Fruit fly (Drosophila melanogaster): Measurements from ENCODE around the gene CG10694.
A peak's percentile ranks its signal among the peaks of the same experiment; 100 is the strongest.

The CG10694 gene

dm6 chr3R:24069965-24070364, 37.2 kb upstream of the CG10694 start:
- no peak for TF ChIP-seq ss (GFP tag; optimal IDR thresholded peaks at IDR 0.05)
- no peak for TF ChIP-seq net (GFP tag; optimal IDR thresholded peaks at IDR 0.05)
- no peak for TF ChIP-seq CG16779 (tag; optimal IDR thresholded peaks at IDR 0.05)
- no peak for TF ChIP-seq lz (GFP tag; optimal IDR thresholded peaks at IDR 0.05)
- no peak for TF ChIP-seq Eip93F (GFP tag; optimal IDR thresholded peaks at IDR 0.05)
- no peak for TF ChIP-seq Hr38 (GFP tag; optimal IDR thresholded peaks at IDR 0.05)
- no peak for TF ChIP-seq CG8119 (GFP tag; IDR thresholded peaks at IDR 0.05)

- TF ChIP-seq CG8119 (GFP tag; IDR thresholded peaks at IDR 0.05) = 0 out of 3 replicates have a peak, but pooled peaks have one; percentile 32
- TF ChIP-seq dsx (GFP tag; optimal IDR thresholded peaks at IDR 0.05; ENCODE audit: poor library complexity, severe bottlenecking) = no peak
- TF ChIP-seq spab (GFP tag; optimal IDR thresholded peaks at IDR 0.05) = peak; percentile 16
- peak; percentile 6 for TF ChIP-seq Ets96B (tag; optimal IDR thresholded peaks at IDR 0.05)
- peak; percentile 6 for TF ChIP-seq pdm3 (GFP tag; optimal IDR thresholded peaks at IDR 0.05)
- peak in 1 of 2 experiments; percentile 10 for TF ChIP-seq salr (GFP tag; optimal IDR thresholded peaks at IDR 0.05)
- peak; percentile 6 for TF ChIP-seq CG6808 (GFP tag; optimal IDR thresholded peaks at IDR 0.05)
- peak; percentile 12 for TF ChIP-seq Hr4 (GFP tag; optimal IDR thresholded peaks at IDR 0.05)
- TF ChIP-seq CG9139 (GFP tag; optimal IDR thresholded peaks at IDR 0.05) = no peak
- no peak for TF ChIP-seq CG1621 (tag; optimal IDR thresholded peaks at IDR 0.05)
- TF ChIP-seq OdsH (GFP tag; optimal IDR thresholded peaks at IDR 0.05) = peak; percentile 14
- peak; percentile 12 for TF ChIP-seq Eip75B (GFP tag; optimal IDR thresholded peaks at IDR 0.05)
- TF ChIP-seq cyc (GFP tag; optimal IDR thresholded peaks at IDR 0.05) = no peak
- peak; percentile 55 for TF ChIP-seq Eip78C (GFP tag)
- TF ChIP-seq CG10631 (GFP tag; optimal IDR thresholded peaks at IDR 0.05) = peak; percentile 37
- TF ChIP-seq CG16779 (tag; optimal IDR thresholded peaks at IDR 0.05) = no peak
- peak; percentile 25 for TF ChIP-seq CG10669 (GFP tag; optimal IDR thresholded peaks at IDR 0.05)
Measured at dm6 chr3R:24073703-24074102, 33.5 kb upstream of the CG10694 start.

- TF ChIP-seq ss (GFP tag; optimal IDR thresholded peaks at IDR 0.05) (no peak), fd59A (GFP tag; optimal IDR thresholded peaks at IDR 0.05) (no peak), lz (GFP tag; optimal IDR thresholded peaks at IDR 0.05) (no peak), dsx (GFP tag; optimal IDR thresholded peaks at IDR 0.05; ENCODE audit: poor library complexity, severe bottlenecking) (no peak), CG6808 (GFP tag; optimal IDR thresholded peaks at IDR 0.05) (no peak), eg (GFP tag; IDR thresholded peaks at IDR 0.05) (peak; percentile 49; the same call in 2 of the 3 replicates), CG9139 (GFP tag; optimal IDR thresholded peaks at IDR 0.05) (no peak), achi (GFP tag; optimal IDR thresholded peaks at IDR 0.05) (peak; percentile 30), Ets96B (tag; optimal IDR thresholded peaks at IDR 0.05) (peak; percentile 33), CG11294 (GFP tag; IDR thresholded peaks at IDR 0.05) (no peak), pdm3 (GFP tag; optimal IDR thresholded peaks at IDR 0.05) (peak; percentile 8), Sox15 (GFP tag; optimal IDR thresholded peaks at IDR 0.05) (no peak), CG10631 (GFP tag; optimal IDR thresholded peaks at IDR 0.05) (peak; percentile 16), Sox102F (GFP tag; optimal IDR thresholded peaks at IDR 0.05) (no peak), topi (GFP tag; optimal IDR thresholded peaks at IDR 0.05) (no peak), CG6163 (GFP tag; IDR thresholded peaks at IDR 0.05) (no peak), salr (GFP tag; optimal IDR thresholded peaks at IDR 0.05) (no peak), CG4318 (GFP tag; optimal IDR thresholded peaks at IDR 0.05) (no peak), CG32006 (GFP tag; optimal IDR thresholded peaks at IDR 0.05) (peak; percentile 42), net (GFP tag; optimal IDR thresholded peaks at IDR 0.05) (peak; percentile 18), OdsH (GFP tag; optimal IDR thresholded peaks at IDR 0.05) (peak; percentile 10), svp (GFP tag) (no peak), fkh (GFP tag; optimal IDR thresholded peaks at IDR 0.05) (no peak), esn (GFP tag; optimal IDR thresholded peaks at IDR 0.05) (no peak), Hr39 (GFP tag; optimal IDR thresholded peaks at IDR 0.05) (no peak), Ets21C (GFP tag; optimal IDR thresholded peaks at IDR 0.05) (no peak), CG3919 (GFP tag; optimal IDR thresholded peaks at IDR 0.05) (peak; percentile 10), CG11762 (GFP tag; optimal IDR thresholded peaks at IDR 0.05; ENCODE audit: insufficient read depth) (no peak), Hr4 (GFP tag; optimal IDR thresholded peaks at IDR 0.05) (peak; percentile 46), Hr38 (GFP tag; optimal IDR thresholded peaks at IDR 0.05) (no peak), CG15336 (GFP tag; IDR thresholded peaks at IDR 0.05) (0 out of 2 replicates have a peak, but pooled peaks have one; percentile 13), Gug (GFP tag; IDR thresholded peaks at IDR 0.05) (0 out of 2 replicates have a peak, but pooled peaks have one; percentile 19), Eip93F (GFP tag; optimal IDR thresholded peaks at IDR 0.05) (no peak), CG6792 (GFP tag; optimal IDR thresholded peaks at IDR 0.05) (no peak), Eip78C (GFP tag) (peak; percentile 29), fd85E (GFP tag; optimal IDR thresholded peaks at IDR 0.05) (no peak), CG6276 (GFP tag; optimal IDR thresholded peaks at IDR 0.05) (peak; percentile 17), vri (GFP tag; optimal IDR thresholded peaks at IDR 0.05) (no peak), CG8319 (GFP tag; optimal IDR thresholded peaks at IDR 0.05) (no peak)
Measured at dm6 chr3R:24079110-24079509, 28.1 kb upstream of the CG10694 start.
